Fruit fly (Drosophila melanogaster) whole organism, embryonic: ENCODE results near the gene sbr.

Experiments used
- Atf-2 ChIP-seq: fragments of 200-800 bp; sonication (Bioruptor generic); optimal IDR thresholded peaks from 2 replicates; lab custom pipeline; 2016; ENCODE audit warnings: missing biosample characterization, missing genetic modification characterization
- CG10147 ChIP-seq: fragments of 200-800 bp; sonication (Bioruptor generic); optimal IDR thresholded peaks from 2 replicates; lab custom pipeline; 2019; ENCODE audit warnings: missing biosample characterization, mild to moderate bottlenecking, missing genetic modification characterization, moderate library complexity
- CG1024 ChIP-seq: fragments of 200-800 bp; sonication (Bioruptor generic); IDR thresholded peaks from 2 replicates; pipeline ENCODE4 v1.3.6; 2022; ENCODE audit warnings: missing biosample characterization, missing genetic modification characterization
- CG10366 ChIP-seq: fragments of 200-800 bp; sonication (Bioruptor generic); IDR thresholded peaks from 2 replicates; pipeline ENCODE4 v1.3.6; 2022; ENCODE audit warnings: missing biosample characterization, missing genetic modification characterization
- CG12071 ChIP-seq: fragments of 200-800 bp; sonication (Bioruptor generic); optimal IDR thresholded peaks from 3 replicates; lab custom pipeline; 2018; ENCODE audit warnings: missing biosample characterization, mild to moderate bottlenecking, missing genetic modification characterization
- CG12219 ChIP-seq: fragments of 200-800 bp; sonication (Bioruptor generic); optimal IDR thresholded peaks from 3 replicates; lab custom pipeline; 2018; ENCODE audit warnings: missing biosample characterization, mild to moderate bottlenecking, missing genetic modification characterization
- CG12236 ChIP-seq: fragments of 200-800 bp; sonication (Bioruptor generic); optimal IDR thresholded peaks from 2 replicates; lab custom pipeline; 2016; ENCODE audit warnings: missing biosample characterization, missing genetic modification characterization
- CG15269 ChIP-seq: fragments of 200-800 bp; sonication (Bioruptor generic); optimal IDR thresholded peaks from 2 replicates; lab custom pipeline; 2018; ENCODE audit warnings: missing biosample characterization, mild to moderate bottlenecking, missing genetic modification characterization, moderate library complexity
- CG15479 ChIP-seq: fragments of 200-800 bp; sonication (Bioruptor generic); optimal IDR thresholded peaks from 3 replicates; lab custom pipeline; 2019; ENCODE audit warnings: missing biosample characterization, mild to moderate bottlenecking, missing genetic modification characterization, moderate library complexity
- CG30020 ChIP-seq: fragments of 200-800 bp; optimal IDR thresholded peaks from 2 replicates; lab custom pipeline; 2019; ENCODE audit warnings: missing biosample characterization, mild to moderate bottlenecking, missing genetic modification characterization, moderate library complexity
- CG31224 ChIP-seq: fragments of 200-800 bp; sonication (Bioruptor generic); IDR thresholded peaks from 2 replicates; pipeline ENCODE4 v1.3.6; 2022; ENCODE audit warnings: missing biosample characterization, missing genetic modification characterization
- CG31365 ChIP-seq: fragments of 200-800 bp; sonication (Bioruptor generic); optimal IDR thresholded peaks from 2 replicates; lab custom pipeline; 2018; ENCODE audit warnings: missing biosample characterization, mild to moderate bottlenecking, missing genetic modification characterization
- CG6272 ChIP-seq: fragments of 200-800 bp; sonication (Bioruptor generic); IDR thresholded peaks from 2 replicates; pipeline ENCODE4 v1.3.6; 2022; ENCODE audit warnings: missing biosample characterization, missing genetic modification characterization
- CG6683 ChIP-seq: fragments of 200-800 bp; sonication (Bioruptor generic); optimal IDR thresholded peaks from 2 replicates; lab custom pipeline; 2017; ENCODE audit warnings: missing biosample characterization, mild to moderate bottlenecking, missing genetic modification characterization, missing genetic modification reagents
- CG7357 ChIP-seq: fragments of 200-800 bp; sonication (Bioruptor generic); IDR thresholded peaks from 3 replicates; pipeline ENCODE4 v1.3.6; 2022; ENCODE audit warnings: missing biosample characterization, missing genetic modification characterization
- CG7928 ChIP-seq: fragments of 200-800 bp; sonication (Bioruptor generic); optimal IDR thresholded peaks from 2 replicates; lab custom pipeline; 2017; ENCODE audit warnings: missing biosample characterization, mild to moderate bottlenecking, missing genetic modification characterization
- CG8924 ChIP-seq: fragments of 200-800 bp; optimal IDR thresholded peaks from 3 replicates; lab custom pipeline; 2019; ENCODE audit warnings: missing biosample characterization, mild to moderate bottlenecking, missing genetic modification characterization, moderate library complexity
- CG9437 ChIP-seq: fragments of 200-800 bp; sonication (Bioruptor generic); optimal IDR thresholded peaks from 2 replicates; lab custom pipeline; 2018; ENCODE audit warnings: missing biosample characterization, mild to moderate bottlenecking, missing genetic modification characterization
- Camta ChIP-seq: fragments of 200-800 bp; sonication (Bioruptor generic); optimal IDR thresholded peaks from 2 replicates; lab custom pipeline; 2016; ENCODE audit warnings: missing biosample characterization, missing genetic modification characterization
- Doc3 ChIP-seq: fragments of 200-800 bp; sonication (Bioruptor generic); IDR thresholded peaks from 3 replicates; pipeline ENCODE4 v1.3.6; 2022; ENCODE audit warnings: missing biosample characterization, missing genetic modification characterization; ENCODE audit not compliant: partially characterized antibody
- E2f2 ChIP-seq: fragments of 200-800 bp; sonication (Bioruptor generic); IDR thresholded peaks from 2 replicates; pipeline ENCODE4 v1.3.6; 2022; ENCODE audit warnings: missing biosample characterization, missing genetic modification characterization
- Ets97D ChIP-seq: fragments of 200-800 bp; sonication (Bioruptor generic); optimal IDR thresholded peaks from 3 replicates; lab custom pipeline; 2016; ENCODE audit warnings: missing biosample characterization, missing genetic modification characterization
- Fer1 ChIP-seq: fragments of 200-800 bp; sonication (Bioruptor generic); optimal IDR thresholded peaks from 2 replicates; lab custom pipeline; 2017; ENCODE audit warnings: missing biosample characterization, mild to moderate bottlenecking, missing genetic modification characterization
- HLHmδ ChIP-seq: fragments of 200-800 bp; sonication (Bioruptor generic); optimal IDR thresholded peaks from 2 replicates; lab custom pipeline; 2018; ENCODE audit warnings: missing biosample characterization, mild to moderate bottlenecking, missing genetic modification characterization, moderate library complexity
- Hmr ChIP-seq: fragments of 200-800 bp; sonication (Bioruptor generic); optimal IDR thresholded peaks from 3 replicates; lab custom pipeline; 2017; ENCODE audit warnings: mild to moderate bottlenecking, missing biosample characterization, missing genetic modification reagents, missing genetic modification characterization
- NC2α ChIP-seq: fragments of 200-800 bp; sonication (Bioruptor generic); optimal IDR thresholded peaks from 2 replicates; lab custom pipeline; 2016; ENCODE audit warnings: missing biosample characterization, missing genetic modification characterization
- NK7.1 ChIP-seq: fragments of 200-800 bp; sonication (Bioruptor generic); optimal IDR thresholded peaks from 3 replicates; lab custom pipeline; 2016; ENCODE audit warnings: missing biosample characterization, missing genetic modification characterization
- Nf-YB ChIP-seq: fragments of 200-800 bp; sonication (Bioruptor generic); optimal IDR thresholded peaks from 3 replicates; lab custom pipeline; 2019; ENCODE audit warnings: missing biosample characterization, mild to moderate bottlenecking, missing genetic modification characterization, moderate library complexity
- Oli ChIP-seq: fragments of 200-800 bp; sonication (Bioruptor generic); optimal IDR thresholded peaks from 2 replicates; lab custom pipeline; 2018; ENCODE audit warnings: missing biosample characterization, mild to moderate bottlenecking, missing genetic modification characterization, moderate library complexity
- Pdp1 ChIP-seq, 2 experiments: fragments of 200-800 bp; sonication (Bioruptor generic); optimal IDR thresholded peaks; 3 replicates each; lab custom pipeline; 2016; ENCODE audit warnings: missing biosample characterization in 2 of 2, missing genetic modification characterization in 2 of 2, mild to moderate bottlenecking in 1 of 2, moderate library complexity in 1 of 2
- Sox100B ChIP-seq: fragments of 200-800 bp; sonication (Bioruptor generic); optimal IDR thresholded peaks from 3 replicates; lab custom pipeline; 2018; ENCODE audit warnings: missing biosample characterization, mild to moderate bottlenecking, missing genetic modification characterization
- Tbp ChIP-seq: fragments of >200 bp; optimal IDR thresholded peaks from 2 replicates; lab custom pipeline; 2018; ENCODE audit warnings: missing biosample characterization, missing genetic modification characterization
- bcd ChIP-seq: fragments of 200-800 bp; sonication (Bioruptor generic); optimal IDR thresholded peaks from 2 replicates; lab custom pipeline; 2017; ENCODE audit warnings: missing biosample characterization, mild to moderate bottlenecking, missing genetic modification characterization
- btn ChIP-seq: fragments of 200-800 bp; sonication (Bioruptor generic); optimal IDR thresholded peaks from 2 replicates; lab custom pipeline; 2016; ENCODE audit warnings: missing biosample characterization, missing genetic modification characterization
- ewg ChIP-seq: fragments of 200-800 bp; sonication (Bioruptor generic); optimal IDR thresholded peaks from 3 replicates; lab custom pipeline; 2017; ENCODE audit warnings: mild to moderate bottlenecking, missing biosample characterization, missing genetic modification reagents, missing genetic modification characterization
- eyg ChIP-seq: fragments of 200-800 bp; sonication (Bioruptor generic); optimal IDR thresholded peaks from 3 replicates; lab custom pipeline; 2016; ENCODE audit warnings: missing biosample characterization, missing genetic modification characterization
- fd3F ChIP-seq: fragments of 200-800 bp; sonication (Bioruptor generic); optimal IDR thresholded peaks from 2 replicates; lab custom pipeline; 2018; ENCODE audit warnings: missing biosample characterization, mild to moderate bottlenecking, missing genetic modification characterization, moderate library complexity
- gro ChIP-seq: fragments of 200-800 bp; sonication (Bioruptor generic); optimal IDR thresholded peaks from 2 replicates; lab custom pipeline; 2016; ENCODE audit warnings: missing biosample characterization, missing genetic modification characterization
- gsb ChIP-seq: fragments of 200-800 bp; sonication (Bioruptor generic); IDR thresholded peaks from 2 replicates; pipeline ENCODE4 v1.3.6; 2022; ENCODE audit warnings: missing biosample characterization, missing genetic modification characterization
- hth ChIP-seq: fragments of >200 bp; optimal IDR thresholded peaks from 2 replicates; lab custom pipeline; 2017; ENCODE audit warnings: inconsistent platforms
- jing ChIP-seq: fragments of 200-800 bp; sonication (Bioruptor generic); optimal IDR thresholded peaks from 2 replicates; lab custom pipeline; 2018; ENCODE audit warnings: missing biosample characterization, mild to moderate bottlenecking, missing genetic modification characterization
- kah ChIP-seq: fragments of 200-800 bp; sonication (Bioruptor generic); optimal IDR thresholded peaks from 2 replicates; lab custom pipeline; 2018; ENCODE audit warnings: missing biosample characterization, mild to moderate bottlenecking, missing genetic modification characterization
- kay ChIP-seq: fragments of 200-800 bp; sonication (Bioruptor generic); optimal IDR thresholded peaks from 2 replicates; lab custom pipeline; 2016; ENCODE audit warnings: missing biosample characterization, missing genetic modification characterization
- nom ChIP-seq: fragments of 200-800 bp; sonication (Bioruptor generic); optimal IDR thresholded peaks from 2 replicates; lab custom pipeline; 2017; ENCODE audit warnings: missing biosample characterization, missing genetic modification characterization, mild to moderate bottlenecking, moderate library complexity, missing genetic modification reagents
- pfk ChIP-seq: fragments of 200-800 bp; sonication (Bioruptor generic); optimal IDR thresholded peaks from 2 replicates; lab custom pipeline; 2018; ENCODE audit warnings: missing biosample characterization, mild to moderate bottlenecking, missing genetic modification characterization, moderate library complexity
- pita ChIP-seq: fragments of 200-800 bp; sonication (Bioruptor generic); optimal IDR thresholded peaks from 2 replicates; lab custom pipeline; 2017; ENCODE audit warnings: missing biosample characterization, mild to moderate bottlenecking, missing genetic modification characterization
- pros ChIP-seq: fragments of 200-800 bp; sonication (Bioruptor generic); optimal IDR thresholded peaks from 3 replicates; lab custom pipeline; 2019; ENCODE audit warnings: missing biosample characterization, mild to moderate bottlenecking, missing genetic modification characterization, moderate library complexity
- sens-2 ChIP-seq: fragments of 200-800 bp; sonication (Bioruptor generic); IDR thresholded peaks from 2 replicates; pipeline ENCODE4 v1.3.6; 2022; ENCODE audit warnings: missing biosample characterization, missing genetic modification characterization
- sim ChIP-seq: fragments of 200-800 bp; sonication (Bioruptor generic); IDR thresholded peaks from 2 replicates; pipeline ENCODE4 v1.3.6; 2022; ENCODE audit warnings: missing biosample characterization, missing genetic modification characterization
- slou ChIP-seq: fragments of 200-800 bp; sonication (Bioruptor generic); optimal IDR thresholded peaks from 3 replicates; lab custom pipeline; 2016; ENCODE audit warnings: missing biosample characterization, missing genetic modification characterization
- slp2 ChIP-seq: fragments of 200-800 bp; sonication (Bioruptor generic); optimal IDR thresholded peaks from 2 replicates; lab custom pipeline; 2016; ENCODE audit warnings: missing biosample characterization, missing genetic modification characterization

The sbr gene

DNA sequence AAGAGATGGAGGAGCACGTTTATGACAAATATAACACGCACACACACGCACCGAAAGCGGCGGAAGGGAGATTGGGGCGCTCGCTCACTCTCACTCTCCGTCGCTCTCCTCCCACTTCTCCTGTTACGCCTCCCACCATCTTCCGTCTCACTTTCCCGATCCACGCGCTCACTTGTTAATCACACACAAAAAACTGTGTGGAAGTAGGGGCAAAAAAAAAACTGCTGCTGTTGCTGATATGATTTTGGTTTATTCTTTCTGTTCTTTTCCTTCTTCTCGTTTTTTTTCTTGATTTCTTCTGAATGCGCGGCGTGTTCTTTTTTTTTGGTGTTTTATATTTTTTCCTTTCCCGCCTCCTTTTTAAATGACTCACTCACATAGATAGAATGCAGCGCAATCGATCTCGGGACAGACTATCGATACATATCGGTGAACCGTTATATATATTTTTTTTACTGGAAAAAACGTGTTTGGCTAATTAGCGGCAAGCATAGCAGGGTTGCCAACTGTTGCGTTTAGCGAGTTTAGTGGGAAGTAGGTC lies 41.2 kb downstream of the sbr start (continued):
- TF ChIP-seq Pdp1 (GFP tag; optimal IDR thresholded peaks at IDR 0.05; lab: Kevin White, UChicago) (peak in 1 of 2 experiments; percentile 63), CG31224 (no peak), CG7928 (GFP tag; lab: Kevin White, UChicago) (no peak), CG10366 (GFP tag; lab: Robert Waterston, UW) (no peak), HLHmδ (peak; percentile 13), bcd (GFP tag; lab: Kevin White, UChicago) (no peak), fd3F (GFP tag; lab: Kevin White, UChicago) (no peak), CG8924 (tag; lab: Kevin White, UChicago) (no peak), slp2 (no peak), kay (GFP tag; lab: Kevin White, UChicago) (peak; percentile 45), CG6272 (no peak), Nf-YB (GFP tag; lab: Kevin White, UChicago) (no peak), kah (GFP tag; lab: Kevin White, UChicago) (peak; percentile 46), NK7.1 (no peak), CG30020 (no peak), pros (GFP tag; lab: Kevin White, UChicago) (peak; percentile 25), NC2α (GFP tag; lab: Kevin White, UChicago) (no peak), CG10147 (no peak), eyg (GFP tag; lab: Kevin White, UChicago) (no peak), pfk (GFP tag; lab: Kevin White, UChicago) (no peak), CG12236 (no peak), CG12071 (GFP tag; lab: Kevin White, UChicago) (no peak), Oli (tag; lab: Kevin White, UChicago) (no peak), Hmr (peak; percentile 14), Atf-2 (no peak), CG12219 (GFP tag; lab: Kevin White, UChicago) (no peak), CG7357 (GFP tag; lab: Robert Waterston, UW) (no peak), Tbp (GFP tag; lab: Kevin White, UChicago) (no peak), Sox100B (GFP tag; lab: Kevin White, UChicago) (no peak), sens-2 (GFP tag; lab: Robert Waterston, UW) (no peak), slou (GFP tag; lab: Kevin White, UChicago) (no peak), hth (lab: Kevin White, UChicago) (no peak), nom (GFP tag; lab: Kevin White, UChicago) (peak; percentile 97), E2f2 (GFP tag; lab: Robert Waterston, UW) (peak; percentile 70), CG9437 (no peak), CG15269 (tag; lab: Kevin White, UChicago) (no peak), jing (GFP tag; lab: Kevin White, UChicago) (no peak), sim (no peak), CG6683 (GFP tag; lab: Kevin White, UChicago) (no peak), CG31365 (tag; lab: Kevin White, UChicago) (no peak), Fer1 (GFP tag; lab: Kevin White, UChicago) (no peak), Ets97D (GFP tag; lab: Kevin White, UChicago) (peak; percentile 3), gsb (GFP tag; lab: Robert Waterston, UW) (no peak), gro (GFP tag; lab: Kevin White, UChicago) (no peak), Doc3 (peak; percentile 42; the same call in 1 of the 3 replicates), CG1024 (GFP tag; lab: Robert Waterston, UW) (no peak), Camta (GFP tag; lab: Kevin White, UChicago) (no peak), pita (no peak), ewg (no peak), CG15479 (GFP tag; lab: Kevin White, UChicago) (no peak), btn (GFP tag; lab: Kevin White, UChicago) (no peak)
